Fruit fly (Drosophila melanogaster): ENCODE measurements around the gene CG44325.

Gene CG44325

DNA sequence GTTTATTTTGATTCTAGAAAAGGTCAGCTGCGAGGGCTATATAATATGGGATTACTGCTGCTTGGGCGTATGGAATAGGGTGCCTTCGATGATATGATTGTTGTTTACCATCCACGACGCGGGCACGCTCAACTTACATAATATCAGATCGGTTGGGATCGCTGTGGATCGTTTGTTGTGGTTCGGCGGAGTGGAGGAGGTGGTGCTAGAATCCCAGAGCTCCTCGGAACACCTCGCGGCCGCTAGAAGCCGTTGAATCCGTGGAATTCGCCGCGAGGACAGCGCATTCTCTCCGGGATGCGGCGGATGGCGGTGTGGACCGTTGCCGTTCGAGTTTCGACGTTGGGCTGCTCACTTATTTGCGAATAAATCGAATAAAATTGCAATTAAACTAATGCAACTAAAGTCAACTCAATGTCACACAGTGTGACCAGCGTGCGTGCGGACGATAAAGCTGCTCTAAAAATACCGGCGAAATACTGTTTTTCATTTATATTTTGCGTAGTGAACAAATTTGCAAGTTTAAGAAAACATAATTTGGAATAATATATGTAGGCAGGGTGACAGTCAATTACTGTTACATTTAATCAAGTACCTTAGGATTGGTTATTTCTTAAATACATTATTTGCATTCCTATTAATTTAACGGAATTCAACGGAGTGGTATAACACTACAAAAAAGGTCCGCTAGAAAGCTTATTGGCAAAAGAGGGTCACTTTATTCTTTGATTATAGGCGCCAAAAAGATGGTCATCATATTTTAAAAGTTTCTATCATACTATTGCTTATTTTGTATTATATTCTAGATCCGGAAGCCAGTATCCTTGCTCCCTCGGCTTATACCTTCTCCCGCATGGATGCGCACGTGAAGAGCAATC, 25.2 kb upstream of the CG44325 start, which contains the start of gene CG7766 (continued):
- TF ChIP-seq MBD-R2 (GFP tag; IDR thresholded peaks at IDR 0.05) (peak; percentile 34; the same call in 1 of the 2 replicates), sug (tag; optimal IDR thresholded peaks at IDR 0.05) (no peak), CG18619 (GFP tag; optimal IDR thresholded peaks at IDR 0.05) (no peak), CG2116 (GFP tag; optimal IDR thresholded peaks at IDR 0.05) (peak; percentile 13), bigmax (GFP tag; optimal IDR thresholded peaks at IDR 0.05) (no peak), E2f2 (GFP tag; IDR thresholded peaks at IDR 0.05) (peak; percentile 79), phol (tag; optimal IDR thresholded peaks at IDR 0.05) (no peak), rib (GFP tag; IDR thresholded peaks at IDR 0.05) (no peak), CG18599 (GFP tag; optimal IDR thresholded peaks at IDR 0.05) (no peak), PHDP (tag; optimal IDR thresholded peaks at IDR 0.05) (no peak), CG7271 (tag; optimal IDR thresholded peaks at IDR 0.05) (no peak), CG6175 (GFP tag; IDR thresholded peaks at IDR 0.05) (no peak), CG2129 (GFP tag; IDR thresholded peaks at IDR 0.05; ENCODE audit: partially characterized antibody) (no peak), Optix (GFP tag; IDR thresholded peaks at IDR 0.05) (no peak), chinmo (GFP tag; IDR thresholded peaks at IDR 0.05; ENCODE audit: partially characterized antibody) (0 out of 4 replicates have a peak, but pooled peaks have one; percentile 26), CG1529 (GFP tag; optimal IDR thresholded peaks at IDR 0.05) (no peak), CG7745 (tag; optimal IDR thresholded peaks at IDR 0.05) (no peak), gfzf (GFP tag; optimal IDR thresholded peaks at IDR 0.05) (peak; percentile 83), CG32772 (GFP tag; IDR thresholded peaks at IDR 0.05) (no peak), gce (GFP tag; IDR thresholded peaks at IDR 0.05) (no peak), chn (GFP tag; optimal IDR thresholded peaks at IDR 0.05) (no peak), row (GFP tag; IDR thresholded peaks at IDR 0.05) (peak; percentile 34; the same call in 2 of the 3 replicates), MESR4 (GFP tag; optimal IDR thresholded peaks at IDR 0.05) (peak; percentile 78), odd (GFP tag; optimal IDR thresholded peaks at IDR 0.05) (no peak), pzg (GFP tag; optimal IDR thresholded peaks at IDR 0.05) (peak; percentile 59), tll (GFP tag; optimal IDR thresholded peaks at IDR 0.05) (peak in 1 of 2 experiments; percentile 86), CTCF (GFP tag; optimal IDR thresholded peaks at IDR 0.05) (peak; percentile 25), Mad (GFP tag; optimal IDR thresholded peaks at IDR 0.05) (no peak), crol (GFP tag; IDR thresholded peaks at IDR 0.05) (peak; percentile 57; the same call in 1 of the 2 replicates), CG10565 (GFP tag; optimal IDR thresholded peaks at IDR 0.05) (no peak), Hmx (GFP tag; optimal IDR thresholded peaks at IDR 0.05) (no peak), CG12299 (tag; optimal IDR thresholded peaks at IDR 0.05) (no peak), CG42726 (GFP tag; IDR thresholded peaks at IDR 0.05; ENCODE audit: partially characterized antibody) (no peak), ap (GFP tag; IDR thresholded peaks at IDR 0.05) (no peak), CG1792 (GFP tag; optimal IDR thresholded peaks at IDR 0.05) (no peak), CG14710 (tag; optimal IDR thresholded peaks at IDR 0.05) (no peak), CG12659 (GFP tag; optimal IDR thresholded peaks at IDR 0.05) (peak; percentile 41), D (optimal IDR thresholded peaks at IDR 0.05) (no peak), D (GFP tag; optimal IDR thresholded peaks at IDR 0.05) (no peak), unc-4 (GFP tag; IDR thresholded peaks at IDR 0.05; ENCODE audit: partially characterized antibody) (no peak), CG1647 (GFP tag; optimal IDR thresholded peaks at IDR 0.05) (no peak), h (optimal IDR thresholded peaks at IDR 0.05) (no peak), bcd (GFP tag; optimal IDR thresholded peaks at IDR 0.05) (no peak), prd (optimal IDR thresholded peaks at IDR 0.05) (no peak), prd (GFP tag; IDR thresholded peaks at IDR 0.05) (no peak), exex (tag; optimal IDR thresholded peaks at IDR 0.05) (no peak), abd-A (tag; optimal IDR thresholded peaks at IDR 0.05) (no peak), Ssrp (tag; optimal IDR thresholded peaks at IDR 0.05) (no peak), pan (optimal IDR thresholded peaks at IDR 0.05) (no peak), pan (GFP tag; optimal IDR thresholded peaks at IDR 0.05 in 1 of 2, IDR thresholded peaks at IDR 0.05 in 1 of 2) (no peak)

Measured in whole organism, embryonic.